Worm (Caenorhabditis elegans) whole organism, L4 larva: ENCODE measurements around the gene bath-7.
A peak's percentile ranks its signal among the peaks of the same experiment; 100 is the strongest.
"Not testable (repeated sequence)": the region's sequence is repeated elsewhere in the genome, so short reads cannot be mapped to it uniquely, and the experiment has no call there.

ENCODE experiments used
- F49E8.2 ChIP-seq: sonication (generic microtip); optimal IDR thresholded peaks from 2 replicates; lab custom pipeline; 2016; ENCODE audit warnings: missing compliant biosample characterization, mild to moderate bottlenecking, missing genetic modification characterization, borderline replicate concordance
- Y105C5A.15 ChIP-seq: fragments of 200-800 bp; sonication (Bioruptor generic); IDR thresholded peaks from 2 replicates; pipeline ENCODE4 v1.3.6; 2022; ENCODE audit warnings: missing genetic modification characterization, missing compliant biosample characterization
- Y48G9A.11 ChIP-seq: fragments of 200-800 bp; sonication (Bioruptor generic); IDR thresholded peaks from 2 replicates; pipeline ENCODE4 v1.3.6; 2022; ENCODE audit warnings: missing genetic modification reagents, missing genetic modification characterization, missing compliant biosample characterization
- Y75B8A.6 ChIP-seq: fragments of 200-800 bp; sonication (Bioruptor generic); IDR thresholded peaks from 2 replicates; pipeline ENCODE4 v1.3.6; 2022; ENCODE audit warnings: missing genetic modification reagents, missing genetic modification characterization, missing compliant biosample characterization
- ZK546.5 ChIP-seq, 2 experiments: sonication (generic microtip); optimal IDR thresholded peaks; 2 replicates each; lab custom pipeline; 2017; ENCODE audit warnings: missing biosample characterization in 2 of 2, missing genetic modification characterization in 2 of 2
- aha-1 ChIP-seq: fragments of 150-350 bp; peaks from one replicate; lab custom pipeline; 2014; ENCODE audit warnings: missing biosample characterization, missing genetic modification characterization
- ceh-20 ChIP-seq: fragments of 200-800 bp; sonication (Bioruptor generic); IDR thresholded peaks from 2 replicates; pipeline ENCODE4 v1.3.6; 2022; ENCODE audit warnings: missing genetic modification reagents, missing genetic modification characterization, missing compliant biosample characterization
- ceh-62 ChIP-seq: sonication (generic microtip); optimal IDR thresholded peaks from 2 replicates; lab custom pipeline; 2017; ENCODE audit warnings: missing biosample characterization, missing genetic modification characterization
- cey-2 ChIP-seq: sonication (generic microtip); optimal IDR thresholded peaks from 3 replicates; lab custom pipeline; 2017; ENCODE audit warnings: missing genetic modification characterization, mild to moderate bottlenecking, missing compliant biosample characterization, antibody characterized with exemption, borderline replicate concordance; ENCODE audit not compliant: insufficient read depth
- daf-16 ChIP-seq, 3 experiments: sonication (generic microtip); optimal IDR thresholded peaks; 2 replicates each; lab custom pipeline; 2016 to 2017; ENCODE audit warnings: missing genetic modification characterization in 3 of 3, missing genetic modification reagents in 3 of 3, mild to moderate bottlenecking in 2 of 3, missing compliant biosample characterization in 2 of 3, missing biosample characterization in 1 of 3, moderate library complexity in 1 of 3
- dmd-6 ChIP-seq: fragments of 200-800 bp; sonication (Bioruptor generic); IDR thresholded peaks from 2 replicates; pipeline ENCODE4 v1.3.6; 2022; ENCODE audit warnings: missing genetic modification reagents, missing genetic modification characterization, missing compliant biosample characterization
- duxl-1 ChIP-seq: sonication (generic microtip); optimal IDR thresholded peaks from 2 replicates; lab custom pipeline; 2016; ENCODE audit warnings: mild to moderate bottlenecking, missing genetic modification characterization, moderate library complexity, missing compliant biosample characterization; ENCODE audit not compliant: poor library complexity
- egl-43 ChIP-seq: fragments of 200-800 bp; sonication (Bioruptor generic); IDR thresholded peaks from 2 replicates; pipeline ENCODE4 v1.3.6; 2022; ENCODE audit warnings: missing genetic modification reagents, missing genetic modification characterization, missing compliant biosample characterization
- gei-8 ChIP-seq: fragments of 200-800 bp; sonication (Bioruptor generic); optimal IDR thresholded peaks from 2 replicates; lab custom pipeline; 2018; ENCODE audit warnings: mild to moderate bottlenecking, missing genetic modification characterization, missing compliant biosample characterization
- hif-1 ChIP-seq, 2 experiments: sonication (generic microtip); optimal IDR thresholded peaks; 2 replicates each; lab custom pipeline; 2016 to 2017; ENCODE audit warnings: missing compliant biosample characterization in 2 of 2, missing genetic modification characterization in 2 of 2, missing genetic modification reagents in 2 of 2, missing genotype in 2 of 2, mild to moderate bottlenecking in 1 of 2
- hlh-11 ChIP-seq: fragments of 200-800 bp; sonication (Bioruptor generic); optimal IDR thresholded peaks from 2 replicates; lab custom pipeline; 2018; ENCODE audit warnings: mild to moderate bottlenecking, missing genetic modification characterization, missing compliant biosample characterization
- lin-1 ChIP-seq: fragments of 200-800 bp; sonication (Bioruptor generic); IDR thresholded peaks from 2 replicates; pipeline ENCODE4 v1.3.6; 2022; ENCODE audit warnings: missing genetic modification reagents, missing genetic modification characterization, missing compliant biosample characterization
- lin-39 ChIP-seq: fragments of 150-350 bp; optimal IDR thresholded peaks from 2 replicates; lab custom pipeline; 2014; ENCODE audit warnings: missing biosample characterization, missing genetic modification reagents, missing genetic modification characterization
- madf-5 ChIP-seq, 2 experiments: fragments of 200-800 bp; sonication (Bioruptor generic); IDR thresholded peaks; 2 replicates each; pipeline ENCODE4 v1.3.6; 2022; ENCODE audit warnings: missing compliant biosample characterization in 2 of 2, missing genetic modification characterization in 2 of 2
- mdt-29 ChIP-seq: fragments of 200-800 bp; sonication (Bioruptor generic); IDR thresholded peaks from 2 replicates; pipeline ENCODE4 v1.3.6; 2022; ENCODE audit warnings: missing genetic modification reagents, missing genetic modification characterization, missing compliant biosample characterization
- mxl-3 ChIP-seq: fragments of 200-800 bp; sonication (Bioruptor generic); optimal IDR thresholded peaks from 2 replicates; lab custom pipeline; 2018; ENCODE audit warnings: mild to moderate bottlenecking, missing genetic modification characterization, missing compliant biosample characterization
- nhr-10 ChIP-seq: fragments of 150-350 bp; optimal IDR thresholded peaks from 2 replicates; lab custom pipeline; 2014; ENCODE audit warnings: missing biosample characterization, missing genetic modification characterization
- nhr-28 ChIP-seq: fragments of 150-350 bp; optimal IDR thresholded peaks from 2 replicates; lab custom pipeline; 2014; ENCODE audit warnings: missing biosample characterization, missing genetic modification characterization
- nhr-6 ChIP-seq: fragments of 150-350 bp; optimal IDR thresholded peaks from 2 replicates; lab custom pipeline; 2014; ENCODE audit warnings: missing biosample characterization, missing genetic modification characterization
- nhr-77 ChIP-seq: fragments of 150-350 bp; optimal IDR thresholded peaks from 2 replicates; lab custom pipeline; 2014; ENCODE audit warnings: missing biosample characterization, missing genetic modification characterization
- pha-4 ChIP-seq, 2 experiments: fragments of 150-350 bp in 1 of 2; fragments of 200-800 bp in 1 of 2; sonication (Bioruptor generic) in 1 of 2; IDR thresholded peaks in 1 of 2; optimal IDR thresholded peaks in 1 of 2; 2 replicates each; pipeline versions ENCODE4 v1.3.6 to Lab custom; 2014 to 2022; ENCODE audit warnings: missing genetic modification characterization in 2 of 2, missing genetic modification reagents in 2 of 2, missing biosample characterization in 1 of 2, missing compliant biosample characterization in 1 of 2
- php-3 ChIP-seq: fragments of 200-800 bp; sonication (Bioruptor generic); IDR thresholded peaks from 2 replicates; pipeline ENCODE4 v1.3.6; 2022; ENCODE audit warnings: missing genetic modification reagents, missing genetic modification characterization, missing compliant biosample characterization
- pqm-1 ChIP-seq: sonication (generic microtip); optimal IDR thresholded peaks from 2 replicates; lab custom pipeline; 2017; ENCODE audit warnings: missing biosample characterization, missing genetic modification characterization
- tra-1 ChIP-seq: fragments of 200-800 bp; sonication (Bioruptor generic); IDR thresholded peaks from 2 replicates; pipeline ENCODE4 v1.3.6; 2022; ENCODE audit warnings: missing genetic modification reagents, missing genetic modification characterization, missing compliant biosample characterization
- zfp-2 ChIP-seq: sonication (generic microtip); optimal IDR thresholded peaks from 2 replicates; lab custom pipeline; 2016; ENCODE audit warnings: mild to moderate bottlenecking, missing genetic modification characterization, missing compliant biosample characterization
- zfp-3 ChIP-seq: fragments of 200-800 bp; sonication (Bioruptor generic); conservative IDR thresholded peaks from 2 replicates; pipeline ENCODE4 v1.3.6; 2022; ENCODE audit warnings: missing genetic modification reagents, missing genetic modification characterization, missing compliant biosample characterization

bath-7 gene

DNA sequence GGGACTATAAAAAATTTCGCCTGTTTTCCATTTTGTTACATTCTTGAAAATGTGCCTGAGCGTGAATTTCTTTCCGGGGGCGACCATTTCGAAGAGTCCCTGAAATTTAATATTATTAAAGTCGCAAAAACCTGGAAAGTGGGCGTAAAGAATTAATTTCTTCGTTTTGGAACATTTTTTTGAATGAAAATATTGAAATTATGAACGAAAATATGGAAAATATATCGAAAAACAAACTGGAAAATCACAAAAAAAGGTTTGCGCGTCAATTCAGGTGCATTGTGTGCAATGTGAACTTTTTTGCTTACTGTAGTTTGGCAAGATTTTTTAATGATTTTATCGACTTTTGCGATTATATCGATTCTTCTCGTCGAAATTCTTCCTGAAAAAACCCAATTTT, at the start of gene bath-7:
TSS of gene bath-7 (minus strand) at position 101 of the 400 bp plus-strand sequence.
- TF ChIP-seq F49E8.2 (tag; lab: Kevin White, UChicago): no peak

DNA sequence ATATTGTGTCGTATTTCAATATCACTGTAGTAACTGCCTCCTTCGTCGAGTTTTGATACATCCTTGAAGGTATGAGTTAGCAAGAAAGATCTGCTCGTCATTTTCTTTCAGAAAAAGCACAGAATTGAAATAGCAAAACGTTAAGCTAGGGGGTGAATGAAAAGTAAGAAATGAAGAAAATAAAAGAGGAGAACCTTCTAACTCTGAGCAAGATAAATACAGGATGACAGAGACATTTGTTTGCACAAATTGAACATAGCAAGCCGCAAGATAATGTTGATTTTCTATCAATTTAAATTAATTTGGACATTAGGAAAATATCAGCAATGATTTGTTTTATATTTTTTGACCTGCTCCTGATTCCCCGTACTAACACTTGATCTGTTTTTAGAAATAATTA, 34.6 kb upstream of the bath-7 start, which contains the start of gene math-49:
TSS of gene math-49 (minus strand) at position 101 of the 400 bp plus-strand sequence.
- not testable (repeated sequence) for TF ChIP-seq pha-4 (GFP tag; IDR thresholded peaks at IDR 0.05; lab: Robert Waterston, UW); pha-4 (tag; optimal IDR thresholded peaks at IDR 0.05; lab: Kevin White, UChicago); gei-8; egl-43 (GFP tag; lab: Robert Waterston, UW)

- TF ChIP-seq duxl-1 (tag; lab: Kevin White, UChicago) (peak; percentile 79), daf-16 (GFP tag; optimal IDR thresholded peaks at IDR 0.05; lab: Kevin White, UChicago) (no peak), daf-16 (tag; optimal IDR thresholded peaks at IDR 0.05; lab: Kevin White, UChicago) (peak; percentile 61), mdt-29 (GFP tag; lab: Robert Waterston, UW) (no peak), nhr-6 (tag; lab: Kevin White, UChicago) (peak; percentile 5), lin-1 (GFP tag; lab: Robert Waterston, UW) (peak; percentile 96), nhr-77 (tag; lab: Kevin White, UChicago) (peak; percentile 48), php-3 (GFP tag; lab: Robert Waterston, UW) (peak; percentile 88), nhr-10 (tag; lab: Kevin White, UChicago) (no peak), hlh-11 (peak; percentile 78), Y75B8A.6 (GFP tag; lab: Robert Waterston, UW) (0 out of 2 replicates have a peak, but pooled peaks have one; percentile 64), ceh-62 (no peak), hif-1 (tag; optimal IDR thresholded peaks at IDR 0.05; lab: Kevin White, UChicago) (no peak), dmd-6 (GFP tag; lab: Robert Waterston, UW) (peak; percentile 92), mxl-3 (GFP tag; lab: Kevin White, UChicago) (peak; percentile 12), nhr-28 (tag; lab: Kevin White, UChicago) (peak; percentile 83), aha-1 (tag; lab: Kevin White, UChicago) (peak; percentile 26), pqm-1 (tag; lab: Kevin White, UChicago) (peak; percentile 87), tra-1 (GFP tag; lab: Robert Waterston, UW) (peak; percentile 88)
- TF ChIP-seq, all 104 proteins: peak for 14
Observed at ce11 chrII:1949119-1949518, 28.2 kb upstream of the bath-7 start.

DNA sequence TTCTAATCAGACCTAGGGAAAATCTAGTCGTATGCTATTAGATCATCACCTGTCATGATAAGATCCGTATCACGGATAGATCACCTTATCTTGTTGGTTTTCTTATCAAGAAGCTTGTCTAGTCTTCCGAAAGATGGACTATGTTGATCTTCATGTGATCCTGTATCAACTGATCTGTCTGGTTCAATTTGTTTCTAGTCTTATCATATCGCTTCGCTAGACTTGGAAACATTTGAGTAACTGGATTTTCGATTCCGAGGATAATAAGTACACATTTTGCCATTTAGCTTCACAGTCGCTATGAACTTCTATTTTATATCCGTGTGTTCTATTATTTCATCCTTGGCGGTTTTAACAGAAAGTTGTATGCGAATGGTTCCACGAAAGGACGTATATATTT, 27.5 kb upstream of the bath-7 start, which contains the start of gene ZK250.2:
TSS of gene ZK250.2 (plus strand) at position 301 of the 400 bp plus-strand sequence.
- not testable (repeated sequence) for TF ChIP-seq ZK546.5 (tag; optimal IDR thresholded peaks at IDR 0.05; lab: Kevin White, UChicago); ceh-20 (GFP tag; lab: Robert Waterston, UW); lin-39

- no peak for TF ChIP-seq madf-5 (GFP tag; IDR thresholded peaks at IDR 0.05; lab: Robert Waterston, UW)
- no peak for TF ChIP-seq cey-2 (tag; lab: Kevin White, UChicago)
- no peak for TF ChIP-seq Y105C5A.15 (GFP tag; lab: Robert Waterston, UW)
- TF ChIP-seq Y48G9A.11 (GFP tag; lab: Robert Waterston, UW): no peak
- TF ChIP-seq zfp-3 (GFP tag; lab: Robert Waterston, UW): no peak
- TF ChIP-seq zfp-2 (tag; lab: Kevin White, UChicago): no peak
Observed at ce11 chrII:1946427-1946826, 25.5 kb upstream of the bath-7 start, which contains the start of gene math-48. math-48 (minus strand) TSS chrII:1946527.
